Worm (Caenorhabditis elegans) whole organism, L3 larva: ENCODE measurements around the gene C04G6.2.

Source experiments
- elt-3 ChIP-seq, 3 experiments: fragments of 150-350 bp in 1 of 3; sonication (generic microtip) in 2 of 3; optimal IDR thresholded peaks; 2 replicates in 2 of 3; 4 replicates in 1 of 3; lab custom pipeline; 2014 to 2017; ENCODE audit warnings: missing biosample characterization in 3 of 3, missing genetic modification characterization in 3 of 3
- fkh-10 ChIP-seq: sonication (generic microtip); optimal IDR thresholded peaks from 2 replicates; lab custom pipeline; 2017; ENCODE audit warnings: missing biosample characterization, missing genetic modification reagents, missing genetic modification characterization
- lin-15B ChIP-seq: fragments of 150-350 bp; optimal IDR thresholded peaks from 2 replicates; lab custom pipeline; 2014; ENCODE audit warnings: missing biosample characterization, missing genetic modification characterization
- lsy-12 ChIP-seq: sonication (generic microtip); optimal IDR thresholded peaks from 2 replicates; lab custom pipeline; 2016; ENCODE audit warnings: mild to moderate bottlenecking, missing genetic modification characterization, missing compliant biosample characterization
- mdl-1 ChIP-seq: fragments of 150-350 bp; optimal IDR thresholded peaks from 2 replicates; lab custom pipeline; 2014; ENCODE audit warnings: missing biosample characterization, missing genetic modification characterization
- sea-2 ChIP-seq: fragments of 150-350 bp; sonication (generic microtip); optimal IDR thresholded peaks from 4 replicates; lab custom pipeline; 2014; ENCODE audit warnings: missing biosample characterization, missing genetic modification reagents, missing genetic modification characterization
- zag-1 ChIP-seq: fragments of 150-350 bp; optimal IDR thresholded peaks from 2 replicates; lab custom pipeline; 2014; ENCODE audit warnings: missing biosample characterization, missing genetic modification characterization
- ztf-11 ChIP-seq: fragments of 150-350 bp; optimal IDR thresholded peaks from 2 replicates; lab custom pipeline; 2014; ENCODE audit warnings: missing biosample characterization, missing genetic modification characterization

- TF ChIP-seq mdl-1 (no peak), fkh-10 (no peak), elt-3 (tag; optimal IDR thresholded peaks at IDR 0.05; lab: Kevin White, UChicago) (no peak), ztf-11 (no peak), lin-15B (tag; lab: Kevin White, UChicago) (no peak), zag-1 (tag; lab: Kevin White, UChicago) (no peak), sea-2 (GFP tag; lab: Kevin White, UChicago) (no peak), lsy-12 (tag; lab: Kevin White, UChicago) (no peak)
Measured at ce11 chrII:5047279-5047678, 45.8 kb upstream of the C04G6.2 start.
